Fruit fly (Drosophila melanogaster) Kc167 (cell line): ENCODE data around the gene TM9SF3.

Source experiments
- h ChIP-seq: fragments of >200 bp; optimal IDR thresholded peaks from 3 replicates; lab custom pipeline; 2018; ENCODE audit warnings: missing external identifiers
- insv ChIP-seq: fragments of >200 bp; optimal IDR thresholded peaks from 3 replicates; lab custom pipeline; 2018; ENCODE audit warnings: missing external identifiers
- ttk ChIP-seq: sonication (Bioruptor generic); optimal IDR thresholded peaks from 2 replicates; lab custom pipeline; 2017; ENCODE audit warnings: missing external identifiers

- TF ChIP-seq h (no peak), insv (lab: Kevin White, UChicago) (no peak), ttk (lab: Kevin White, UChicago) (no peak)
Measured at dm6 chr3L:5610582-5610981, 6.8 kb upstream of the TM9SF3 start.
